Worm (Caenorhabditis elegans) whole organism, young adult: Measurements from ENCODE around the gene C09E7.4.

Experiments
- B0261.1 ChIP-seq: sonication (generic microtip); optimal IDR thresholded peaks from 2 replicates; lab custom pipeline; 2016; ENCODE audit warnings: mild to moderate bottlenecking, missing genetic modification characterization, moderate library complexity, missing compliant biosample characterization
- F23B12.7 ChIP-seq: sonication (generic microtip); optimal IDR thresholded peaks from 2 replicates; lab custom pipeline; 2017; ENCODE audit warnings: missing genetic modification characterization, mild to moderate bottlenecking, missing compliant biosample characterization, antibody characterized with exemption, moderate library complexity; ENCODE audit not compliant: insufficient read depth
- F33H1.4 ChIP-seq: fragments of 200-800 bp; sonication (Bioruptor generic); IDR thresholded peaks from 2 replicates; pipeline ENCODE4 v1.3.6; 2022; ENCODE audit warnings: missing genetic modification reagents, missing genetic modification characterization, missing compliant biosample characterization
- F37B4.10 ChIP-seq: fragments of 200-800 bp; sonication (Bioruptor generic); IDR thresholded peaks from 2 replicates; pipeline ENCODE4 v1.3.6; 2022; ENCODE audit warnings: missing genetic modification characterization, missing compliant biosample characterization
- F39B2.1 ChIP-seq: fragments of 200-800 bp; sonication (Bioruptor generic); IDR thresholded peaks from 2 replicates; pipeline ENCODE4 v1.3.6; 2022; ENCODE audit warnings: missing genetic modification reagents, missing genetic modification characterization, missing compliant biosample characterization
- F49E8.2 ChIP-seq: sonication (generic microtip); optimal IDR thresholded peaks from 3 replicates; lab custom pipeline; 2017; ENCODE audit warnings: missing genetic modification characterization, mild to moderate bottlenecking, missing compliant biosample characterization, antibody characterized with exemption, moderate library complexity; ENCODE audit not compliant: insufficient read depth
- F52B5.7 ChIP-seq: sonication (generic microtip); optimal IDR thresholded peaks from 2 replicates; lab custom pipeline; 2016; ENCODE audit warnings: mild to moderate bottlenecking, missing genetic modification characterization, missing compliant biosample characterization
- K12H6.12 ChIP-seq: fragments of 200-800 bp; sonication (Bioruptor generic); optimal IDR thresholded peaks from 2 replicates; lab custom pipeline; 2018; ENCODE audit warnings: mild to moderate bottlenecking, missing genetic modification characterization, missing compliant biosample characterization
- T07F8.4 ChIP-seq: sonication (generic microtip); optimal IDR thresholded peaks from 2 replicates; lab custom pipeline; 2016; ENCODE audit warnings: mild to moderate bottlenecking, missing genetic modification characterization, moderate library complexity, missing compliant biosample characterization
- Y79H2A.3 ChIP-seq: fragments of 200-800 bp; sonication (Bioruptor generic); conservative IDR thresholded peaks from 2 replicates; pipeline ENCODE4 v1.3.6; 2022; ENCODE audit warnings: missing genetic modification reagents, missing genetic modification characterization, missing compliant biosample characterization
- atf-7 ChIP-seq: sonication (generic microtip); optimal IDR thresholded peaks from 2 replicates; lab custom pipeline; 2017; ENCODE audit warnings: mild to moderate bottlenecking, missing genetic modification characterization, missing compliant biosample characterization
- attf-3 ChIP-seq: fragments of 200-800 bp; sonication (Bioruptor generic); conservative IDR thresholded peaks from 2 replicates; pipeline ENCODE4 v1.3.6; 2022; ENCODE audit warnings: missing genetic modification reagents, missing genetic modification characterization, missing compliant biosample characterization
- ccch-3 ChIP-seq: fragments of 200-800 bp; sonication (Bioruptor generic); optimal IDR thresholded peaks from 2 replicates; lab custom pipeline; 2018; ENCODE audit warnings: mild to moderate bottlenecking, missing genetic modification characterization, missing compliant biosample characterization
- cebp-1 ChIP-seq, 2 experiments: fragments of 200-800 bp in 1 of 2; sonication (Bioruptor generic) in 1 of 2; sonication (generic microtip) in 1 of 2; IDR thresholded peaks in 1 of 2; optimal IDR thresholded peaks in 1 of 2; 2 replicates each; pipeline versions ENCODE4 v1.3.6 to Lab custom; 2017 to 2022; ENCODE audit warnings: missing compliant biosample characterization in 2 of 2, missing genetic modification characterization in 2 of 2, mild to moderate bottlenecking in 1 of 2, missing genetic modification reagents in 1 of 2, moderate library complexity in 1 of 2
- ceh-40 ChIP-seq: fragments of 200-800 bp; sonication (Bioruptor generic); IDR thresholded peaks from 2 replicates; pipeline ENCODE4 v1.3.6; 2022; ENCODE audit warnings: missing genetic modification characterization, missing compliant biosample characterization
- ceh-79 ChIP-seq: sonication (generic microtip); optimal IDR thresholded peaks from 2 replicates; lab custom pipeline; 2017; ENCODE audit warnings: mild to moderate bottlenecking, missing genetic modification characterization, missing compliant biosample characterization
- chd-7 ChIP-seq: sonication (generic microtip); optimal IDR thresholded peaks from 2 replicates; lab custom pipeline; 2016; ENCODE audit warnings: mild to moderate bottlenecking, missing genetic modification characterization, moderate library complexity, missing compliant biosample characterization
- dpl-1 ChIP-seq: fragments of 150-350 bp; optimal IDR thresholded peaks from 2 replicates; lab custom pipeline; 2014; ENCODE audit warnings: missing biosample characterization, missing genetic modification reagents, missing genetic modification characterization
- efl-1 ChIP-seq: fragments of 150-350 bp; optimal IDR thresholded peaks from 2 replicates; lab custom pipeline; 2014; ENCODE audit warnings: missing biosample characterization, missing genetic modification reagents, missing genetic modification characterization
- egl-18 ChIP-seq: fragments of 200-800 bp; sonication (Bioruptor generic); IDR thresholded peaks from 2 replicates; pipeline ENCODE4 v1.3.6; 2022; ENCODE audit warnings: missing genetic modification reagents, missing genetic modification characterization, missing compliant biosample characterization
- ekl-4 ChIP-seq: fragments of 200-800 bp; sonication (Bioruptor generic); IDR thresholded peaks from 2 replicates; pipeline ENCODE4 v1.3.6; 2022; ENCODE audit warnings: missing genetic modification reagents, missing genetic modification characterization, missing compliant biosample characterization
- ets-4 ChIP-seq: fragments of 200-800 bp; sonication (Bioruptor generic); optimal IDR thresholded peaks from 2 replicates; lab custom pipeline; 2018; ENCODE audit warnings: mild to moderate bottlenecking, missing genetic modification characterization, missing compliant biosample characterization
- gei-17 ChIP-seq: fragments of 200-800 bp; sonication (Bioruptor generic); optimal IDR thresholded peaks from 2 replicates; lab custom pipeline; 2018; ENCODE audit warnings: mild to moderate bottlenecking, missing genetic modification characterization, missing compliant biosample characterization
- hmg-1.2 ChIP-seq: fragments of 200-800 bp; sonication (Bioruptor generic); IDR thresholded peaks from 2 replicates; pipeline ENCODE4 v1.3.6; 2022; ENCODE audit warnings: missing genetic modification reagents, missing genetic modification characterization, missing compliant biosample characterization
- let-526 ChIP-seq: fragments of 200-800 bp; sonication (Bioruptor generic); IDR thresholded peaks from 2 replicates; pipeline ENCODE4 v1.3.6; 2022; ENCODE audit warnings: missing genetic modification reagents, missing genetic modification characterization, missing compliant biosample characterization
- lin-40 ChIP-seq: sonication (generic microtip); optimal IDR thresholded peaks from 2 replicates; lab custom pipeline; 2016; ENCODE audit warnings: missing genetic modification characterization, mild to moderate bottlenecking, missing compliant biosample characterization, missing genotype, missing genetic modification reagents
- lin-54 ChIP-seq: fragments of 200-800 bp; sonication (Bioruptor generic); optimal IDR thresholded peaks from 2 replicates; lab custom pipeline; 2018; ENCODE audit warnings: mild to moderate bottlenecking, missing genetic modification characterization, missing compliant biosample characterization
- madf-3 ChIP-seq: fragments of 200-800 bp; sonication (Bioruptor generic); IDR thresholded peaks from 2 replicates; pipeline ENCODE4 v1.3.6; 2022; ENCODE audit warnings: missing genetic modification reagents, missing genetic modification characterization, missing compliant biosample characterization
- madf-6 ChIP-seq: fragments of 200-800 bp; sonication (Bioruptor generic); IDR thresholded peaks from 2 replicates; pipeline ENCODE4 v1.3.6; 2022; ENCODE audit warnings: missing genetic modification reagents, missing genetic modification characterization, missing compliant biosample characterization
- nfya-2 ChIP-seq: fragments of 200-800 bp; sonication (Bioruptor generic); IDR thresholded peaks from 2 replicates; pipeline ENCODE4 v1.3.6; 2022; ENCODE audit warnings: missing genetic modification reagents, missing genetic modification characterization, missing compliant biosample characterization
- nfyb-1 ChIP-seq: fragments of 200-800 bp; sonication (Bioruptor generic); IDR thresholded peaks from 2 replicates; pipeline ENCODE4 v1.3.6; 2022; ENCODE audit warnings: missing genetic modification reagents, missing genetic modification characterization, missing compliant biosample characterization
- nhr-90 ChIP-seq: sonication (generic microtip); optimal IDR thresholded peaks from 2 replicates; lab custom pipeline; 2016; ENCODE audit warnings: missing genotype, mild to moderate bottlenecking, missing genetic modification characterization, missing compliant biosample characterization
- rec-8 ChIP-seq, 2 experiments: sonication (generic microtip); optimal IDR thresholded peaks; 2 replicates each; lab custom pipeline; 2016; ENCODE audit warnings: mild to moderate bottlenecking in 2 of 2, missing genetic modification characterization in 2 of 2, missing genetic modification reagents in 2 of 2, missing genotype in 2 of 2, missing biosample characterization in 1 of 2, missing compliant biosample characterization in 1 of 2, moderate library complexity in 1 of 2
- snpc-1.3 ChIP-seq: sonication (generic microtip); optimal IDR thresholded peaks from 2 replicates; lab custom pipeline; 2017; ENCODE audit warnings: missing genetic modification characterization, mild to moderate bottlenecking, missing compliant biosample characterization, antibody characterized with exemption, moderate library complexity, missing genotype, missing genetic modification reagents; ENCODE audit not compliant: insufficient read depth
- snpc-3.4 ChIP-seq: sonication (generic microtip); optimal IDR thresholded peaks from 2 replicates; lab custom pipeline; 2017; ENCODE audit warnings: missing genetic modification characterization, mild to moderate bottlenecking, missing compliant biosample characterization, antibody characterized with exemption, moderate library complexity, missing genotype, missing genetic modification reagents
- snpc-4 ChIP-seq, 5 experiments: fragments of 150-350 bp in 1 of 5; sonication (generic microtip) in 4 of 5; optimal IDR thresholded peaks; 2 replicates each; lab custom pipeline; 2014 to 2018; ENCODE audit warnings: missing genetic modification characterization in 5 of 5, missing biosample characterization in 3 of 5, antibody characterized with exemption in 2 of 5, mild to moderate bottlenecking in 2 of 5, missing compliant biosample characterization in 2 of 5, missing genotype in 2 of 5, moderate library complexity in 2 of 5, missing genetic modification reagents in 1 of 5
- tlf-1 ChIP-seq: fragments of 200-800 bp; sonication (Bioruptor generic); optimal IDR thresholded peaks from 2 replicates; lab custom pipeline; 2018; ENCODE audit warnings: mild to moderate bottlenecking, missing genetic modification characterization, missing compliant biosample characterization
- ztf-18 ChIP-seq: sonication (generic microtip); optimal IDR thresholded peaks from 2 replicates; lab custom pipeline; 2016; ENCODE audit warnings: missing genotype, mild to moderate bottlenecking, missing genetic modification characterization, missing compliant biosample characterization
- ztf-22 ChIP-seq: fragments of 200-800 bp; sonication (Bioruptor generic); optimal IDR thresholded peaks from 2 replicates; lab custom pipeline; 2018; ENCODE audit warnings: mild to moderate bottlenecking, missing genetic modification characterization, moderate library complexity, missing compliant biosample characterization
- ztf-28 ChIP-seq: fragments of 200-800 bp; sonication (Bioruptor generic); IDR thresholded peaks from 2 replicates; pipeline ENCODE4 v1.3.6; 2022; ENCODE audit warnings: missing genetic modification reagents, missing genetic modification characterization, missing compliant biosample characterization

The C09E7.4 gene

ce11 chrIII:6490989-6491388 is 45.8 kb downstream of the C09E7.4 start:
- TF ChIP-seq madf-3 (GFP tag; lab: Robert Waterston, UW) (no peak), ztf-22 (GFP tag; lab: Kevin White, UChicago) (no peak), atf-7 (tag; lab: Kevin White, UChicago) (no peak), lin-40 (tag; lab: Kevin White, UChicago) (no peak), ztf-18 (tag; lab: Kevin White, UChicago) (no peak), ceh-40 (GFP tag; lab: Robert Waterston, UW) (no peak), ekl-4 (GFP tag; lab: Robert Waterston, UW) (no peak), F37B4.10 (GFP tag; lab: Robert Waterston, UW) (no peak), ets-4 (GFP tag; lab: Kevin White, UChicago) (no peak), nhr-90 (tag; lab: Kevin White, UChicago) (no peak), T07F8.4 (tag; lab: Kevin White, UChicago) (no peak), F52B5.7 (tag; lab: Kevin White, UChicago) (no peak), F49E8.2 (tag; lab: Kevin White, UChicago) (no peak), B0261.1 (tag; lab: Kevin White, UChicago) (no peak), nfya-2 (GFP tag; lab: Robert Waterston, UW) (no peak), cebp-1 (GFP tag; IDR thresholded peaks at IDR 0.05; lab: Robert Waterston, UW) (no peak), cebp-1 (tag; optimal IDR thresholded peaks at IDR 0.05; lab: Kevin White, UChicago) (no peak), ztf-28 (GFP tag; lab: Robert Waterston, UW) (no peak), let-526 (no peak)

- TF ChIP-seq rec-8 (tag; optimal IDR thresholded peaks at IDR 0.05; lab: Kevin White, UChicago) = no peak
- TF ChIP-seq nfya-2 (GFP tag; lab: Robert Waterston, UW) = no peak
- peak; percentile 33 for TF ChIP-seq madf-6 (GFP tag; lab: Robert Waterston, UW)
Observed at ce11 chrIII:6489493-6489892, 47.3 kb downstream of the C09E7.4 start, which contains the start of gene rpt-3. Gene rpt-3 (plus strand): TSS chrIII:6489793.

ce11 chrIII:6488916-6489315 is 47.9 kb downstream of the C09E7.4 start:
- TF ChIP-seq efl-1 (GFP tag; lab: Kevin White, UChicago) (peak; percentile 61), let-526 (no peak), ztf-28 (GFP tag; lab: Robert Waterston, UW) (no peak), lin-54 (GFP tag; lab: Kevin White, UChicago) (peak; percentile 51), K12H6.12 (tag; lab: Kevin White, UChicago) (no peak), ceh-79 (tag; lab: Kevin White, UChicago) (no peak), Y79H2A.3 (no peak), chd-7 (tag; lab: Kevin White, UChicago) (no peak), nfyb-1 (GFP tag; lab: Robert Waterston, UW) (peak; percentile 60; the same call in 1 of the 2 replicates), snpc-4 (GFP tag; optimal IDR thresholded peaks at IDR 0.05; lab: Kevin White, UChicago) (no peak), snpc-4 (tag; optimal IDR thresholded peaks at IDR 0.05; lab: Kevin White, UChicago) (peak in 1 of 4 experiments; percentile 1), egl-18 (GFP tag; lab: Robert Waterston, UW) (no peak), hmg-1.2 (GFP tag; lab: Robert Waterston, UW) (0 out of 2 replicates have a peak, but pooled peaks have one; percentile 9), F39B2.1 (no peak), snpc-1.3 (peak; percentile 73), dpl-1 (GFP tag; lab: Kevin White, UChicago) (peak; percentile 24), tlf-1 (no peak), F33H1.4 (peak; percentile 34; the same call in 1 of the 2 replicates), gei-17 (GFP tag; lab: Kevin White, UChicago) (no peak), madf-6 (GFP tag; lab: Robert Waterston, UW) (peak; percentile 47; the same call in 1 of the 2 replicates), snpc-3.4 (tag; lab: Kevin White, UChicago) (peak; percentile 52), attf-3 (GFP tag; lab: Robert Waterston, UW) (0 out of 2 replicates have a peak, but pooled peaks have one; percentile 12), ccch-3 (GFP tag; lab: Kevin White, UChicago) (no peak), F23B12.7 (peak; percentile 43)
